Fruit fly (Drosophila melanogaster) whole organism, prepupa: ENCODE data around the gene CG5535.

Experiments used
- Blimp-1 ChIP-seq: fragments of 200-800 bp; sonication (Bioruptor generic); optimal IDR thresholded peaks from 3 replicates; lab custom pipeline; 2017; ENCODE audit warnings: missing biosample characterization, missing genetic modification characterization, mild to moderate bottlenecking, moderate library complexity, missing genetic modification reagents
- CG10669 ChIP-seq: fragments of 200-800 bp; sonication (Bioruptor generic); optimal IDR thresholded peaks from 3 replicates; lab custom pipeline; 2018; ENCODE audit warnings: missing biosample characterization, mild to moderate bottlenecking, missing genetic modification characterization, moderate library complexity
- CG11902 ChIP-seq: fragments of 200-800 bp; sonication (Bioruptor generic); optimal IDR thresholded peaks from 3 replicates; lab custom pipeline; 2016; ENCODE audit warnings: missing biosample characterization, missing genetic modification characterization
- CG15336 ChIP-seq: fragments of 200-800 bp; sonication (Bioruptor generic); IDR thresholded peaks from 2 replicates; pipeline ENCODE4 v1.3.6; 2022; ENCODE audit warnings: missing biosample characterization, missing genetic modification characterization
- CG16779 ChIP-seq: fragments of 200-800 bp; sonication (Bioruptor generic); optimal IDR thresholded peaks from 3 replicates; lab custom pipeline; 2017; ENCODE audit warnings: missing biosample characterization, mild to moderate bottlenecking, missing genetic modification characterization
- CG31627 ChIP-seq: fragments of 200-800 bp; sonication (Bioruptor generic); optimal IDR thresholded peaks from 3 replicates; lab custom pipeline; 2016; ENCODE audit warnings: missing biosample characterization, missing genetic modification characterization
- CG32006 ChIP-seq: fragments of 200-800 bp; sonication (Bioruptor generic); optimal IDR thresholded peaks from 3 replicates; lab custom pipeline; 2017; ENCODE audit warnings: missing biosample characterization, mild to moderate bottlenecking, missing genetic modification characterization
- CG34406 ChIP-seq: fragments of 200-800 bp; sonication (Bioruptor generic); optimal IDR thresholded peaks from 3 replicates; lab custom pipeline; 2016; ENCODE audit warnings: missing biosample characterization, missing genetic modification characterization
- CG6163 ChIP-seq: fragments of 200-800 bp; sonication (Bioruptor generic); IDR thresholded peaks from 3 replicates; pipeline ENCODE4 v1.3.6; 2022; ENCODE audit warnings: missing biosample characterization, missing genetic modification characterization
- CG6276 ChIP-seq: fragments of 200-800 bp; sonication (Bioruptor generic); optimal IDR thresholded peaks from 2 replicates; lab custom pipeline; 2017; ENCODE audit warnings: missing biosample characterization, mild to moderate bottlenecking, missing genetic modification characterization
- CG6792 ChIP-seq: fragments of 200-800 bp; sonication (Bioruptor generic); optimal IDR thresholded peaks from 3 replicates; lab custom pipeline; 2016; ENCODE audit warnings: missing biosample characterization, missing genetic modification characterization
- CG8119 ChIP-seq: fragments of 200-800 bp; sonication (Bioruptor generic); IDR thresholded peaks from 3 replicates; pipeline ENCODE4 v1.3.6; 2022; ENCODE audit warnings: missing biosample characterization, missing genetic modification characterization
- CG8632 ChIP-seq: fragments of 200-800 bp; sonication (Bioruptor generic); optimal IDR thresholded peaks from 3 replicates; lab custom pipeline; 2016; ENCODE audit warnings: missing biosample characterization, missing genetic modification characterization
- Eip78C ChIP-seq: fragments of 200-800 bp; sonication (Bioruptor generic); peaks from one replicate; lab custom pipeline; 2016; ENCODE audit warnings: missing biosample characterization, missing genetic modification characterization
- Eip93F ChIP-seq: fragments of 200-800 bp; sonication (Bioruptor generic); optimal IDR thresholded peaks from 2 replicates; lab custom pipeline; 2016; ENCODE audit warnings: missing biosample characterization, mild to moderate bottlenecking, missing genetic modification characterization
- Gug ChIP-seq: fragments of 200-800 bp; sonication (Bioruptor generic); IDR thresholded peaks from 2 replicates; pipeline ENCODE4 v1.3.6; 2022; ENCODE audit warnings: missing biosample characterization, missing genetic modification characterization
- Met ChIP-seq: fragments of 200-800 bp; sonication (Bioruptor generic); optimal IDR thresholded peaks from 3 replicates; lab custom pipeline; 2016; ENCODE audit warnings: missing biosample characterization, missing genetic modification characterization
- OdsH ChIP-seq: fragments of 200-800 bp; sonication (Bioruptor generic); optimal IDR thresholded peaks from 3 replicates; lab custom pipeline; 2016; ENCODE audit warnings: missing biosample characterization, missing genetic modification characterization
- Sox102F ChIP-seq: fragments of 200-800 bp; sonication (Bioruptor generic); optimal IDR thresholded peaks from 2 replicates; lab custom pipeline; 2016; ENCODE audit warnings: missing biosample characterization, mild to moderate bottlenecking, missing genetic modification characterization
- Sox15 ChIP-seq: fragments of 200-800 bp; sonication (Bioruptor generic); optimal IDR thresholded peaks from 3 replicates; lab custom pipeline; 2016; ENCODE audit warnings: missing biosample characterization, missing genetic modification characterization
- achi ChIP-seq: fragments of 200-800 bp; sonication (Bioruptor generic); optimal IDR thresholded peaks from 3 replicates; lab custom pipeline; 2016; ENCODE audit warnings: missing biosample characterization, missing genetic modification characterization
- acj6 ChIP-seq: fragments of 200-800 bp; sonication (Bioruptor generic); optimal IDR thresholded peaks from 3 replicates; lab custom pipeline; 2016; ENCODE audit warnings: missing biosample characterization, missing genetic modification characterization
- cyc ChIP-seq: fragments of 200-800 bp; sonication (Bioruptor generic); optimal IDR thresholded peaks from 3 replicates; lab custom pipeline; 2016; ENCODE audit warnings: missing biosample characterization, missing genetic modification characterization
- dsx ChIP-seq: fragments of 200-800 bp; optimal IDR thresholded peaks from 3 replicates; lab custom pipeline; 2019; ENCODE audit warnings: missing biosample characterization, mild to moderate bottlenecking, missing genetic modification characterization, moderate library complexity; ENCODE audit not compliant: poor library complexity, severe bottlenecking
- fkh ChIP-seq: fragments of 200-800 bp; sonication (Bioruptor generic); optimal IDR thresholded peaks from 3 replicates; lab custom pipeline; 2017; ENCODE audit warnings: missing biosample characterization, mild to moderate bottlenecking, missing genetic modification characterization, moderate library complexity
- lz ChIP-seq: fragments of 200-800 bp; sonication (Bioruptor generic); optimal IDR thresholded peaks from 3 replicates; lab custom pipeline; 2016; ENCODE audit warnings: missing biosample characterization, missing genetic modification characterization
- spab ChIP-seq: fragments of 200-800 bp; sonication (Bioruptor generic); optimal IDR thresholded peaks from 2 replicates; lab custom pipeline; 2017; ENCODE audit warnings: missing biosample characterization, mild to moderate bottlenecking, missing genetic modification characterization, missing genetic modification reagents
- ss ChIP-seq, 2 experiments: fragments of 200-800 bp; sonication (Bioruptor generic); optimal IDR thresholded peaks; 2 replicates in 1 of 2; 3 replicates in 1 of 2; lab custom pipeline; 2017 to 2018; ENCODE audit warnings: mild to moderate bottlenecking in 2 of 2, missing biosample characterization in 2 of 2, missing genetic modification characterization in 2 of 2, moderate library complexity in 1 of 2
- svp ChIP-seq: fragments of 200-800 bp; sonication (Bioruptor generic); peaks from one replicate; lab custom pipeline; 2016; ENCODE audit warnings: missing biosample characterization, missing genetic modification characterization
- topi ChIP-seq: fragments of 200-800 bp; sonication (Bioruptor generic); optimal IDR thresholded peaks from 3 replicates; lab custom pipeline; 2016; ENCODE audit warnings: missing biosample characterization, missing genetic modification characterization
- vri ChIP-seq: fragments of 200-800 bp; sonication (Bioruptor generic); optimal IDR thresholded peaks from 3 replicates; lab custom pipeline; 2016; ENCODE audit warnings: missing biosample characterization, mild to moderate bottlenecking, missing genetic modification characterization

Gene CG5535

dm6 chr3L:17822784-17823383 lies 33.7 kb downstream of the CG5535 start, which contains the start of the genes Ir75c and Grd:
Ir75c (minus strand) TSS chr3L:17822834.
Grd (plus strand) TSS chr3L:17823333.
- TF ChIP-seq topi (GFP tag; lab: Kevin White, UChicago) (no peak), CG6163 (GFP tag; lab: Robert Waterston, UW) (no peak), ss (GFP tag; optimal IDR thresholded peaks at IDR 0.05; lab: Kevin White, UChicago) (no peak), cyc (no peak), CG11902 (GFP tag; lab: Kevin White, UChicago) (no peak), CG8632 (GFP tag; lab: Kevin White, UChicago) (no peak)

- TF ChIP-seq CG16779 (no peak), OdsH (no peak), CG8632 (GFP tag; lab: Kevin White, UChicago) (no peak), CG6163 (GFP tag; lab: Robert Waterston, UW) (no peak)
Measured at dm6 chr3L:17820093-17820492, 36.5 kb downstream of the CG5535 start, which contains the start of gene Ir75b. Ir75b (minus strand) TSS chr3L:17820193.

- no peak for TF ChIP-seq Eip78C
- TF ChIP-seq CG15336 (GFP tag; lab: Robert Waterston, UW), result no peak
- no peak for TF ChIP-seq Sox102F (GFP tag; lab: Kevin White, UChicago)
- TF ChIP-seq CG6163 (GFP tag; lab: Robert Waterston, UW), result no peak
- TF ChIP-seq Gug (GFP tag; lab: Robert Waterston, UW), result no peak
- no peak for TF ChIP-seq CG32006
- no peak for TF ChIP-seq vri
- no peak for TF ChIP-seq Blimp-1 (GFP tag; lab: Kevin White, UChicago)
- no peak for TF ChIP-seq topi (GFP tag; lab: Kevin White, UChicago)
- TF ChIP-seq Met (GFP tag; lab: Kevin White, UChicago), result no peak
- no peak for TF ChIP-seq dsx (GFP tag; lab: Kevin White, UChicago)
- TF ChIP-seq svp, result no peak
- no peak for TF ChIP-seq lz (GFP tag; lab: Kevin White, UChicago)
- TF ChIP-seq Eip93F, result no peak
- TF ChIP-seq ss (GFP tag; optimal IDR thresholded peaks at IDR 0.05; lab: Kevin White, UChicago), result no peak
- TF ChIP-seq CG6792, result no peak
- TF ChIP-seq CG31627, result no peak
- TF ChIP-seq, all 60 proteins: peak for 0
Measured at dm6 chr3L:17817821-17818220, 38.8 kb downstream of the CG5535 start, which contains the start of gene Ir75a. Ir75a (minus strand) TSS chr3L:17817921.

- TF ChIP-seq CG15336 (GFP tag; lab: Robert Waterston, UW) (no peak), vri (peak; percentile 75)
Measured at dm6 chr3L:17814036-17814435, 42.6 kb downstream of the CG5535 start, which contains the start of gene Cln3. Cln3 (minus strand) TSS chr3L:17814119.

dm6 chr3L:17808597-17809213 lies 47.9 kb downstream of the CG5535 start, which contains the start of gene CG32191:
CG32191 (minus strand) TSS chr3L:17809146.
- TF ChIP-seq CG15336 (GFP tag; lab: Robert Waterston, UW), result no peak
- TF ChIP-seq vri, result peak; percentile 11
- TF ChIP-seq fkh (GFP tag; lab: Kevin White, UChicago), result peak; percentile 64

dm6 chr3L:17806357-17807025 lies 50.1 kb downstream of the CG5535 start, which contains the start of gene CG32187:
CG32187 (minus strand) TSS chr3L:17806365.
- TF ChIP-seq Sox102F (GFP tag; lab: Kevin White, UChicago) (no peak), CG10669 (GFP tag; lab: Kevin White, UChicago) (no peak), acj6 (GFP tag; lab: Kevin White, UChicago) (no peak), Eip78C (no peak), CG6276 (GFP tag; lab: Kevin White, UChicago) (no peak), CG8119 (GFP tag; lab: Robert Waterston, UW) (no peak), CG34406 (no peak), spab (GFP tag; lab: Kevin White, UChicago) (no peak), Sox15 (GFP tag; lab: Kevin White, UChicago) (no peak), fkh (GFP tag; lab: Kevin White, UChicago) (no peak), achi (GFP tag; lab: Kevin White, UChicago) (no peak)
